Fruit fly (Drosophila melanogaster) whole organism, prepupa: Measurements from ENCODE around the gene CG14689.

ENCODE experiments used
- CG10669 ChIP-seq: fragments of 200-800 bp; sonication (Bioruptor generic); optimal IDR thresholded peaks from 3 replicates; lab custom pipeline; 2018; ENCODE audit warnings: missing biosample characterization, mild to moderate bottlenecking, missing genetic modification characterization, moderate library complexity
- CG11762 ChIP-seq: fragments of 200-800 bp; sonication (Bioruptor generic); optimal IDR thresholded peaks from 3 replicates; lab custom pipeline; 2016; ENCODE audit warnings: missing biosample characterization, missing genetic modification characterization; ENCODE audit not compliant: insufficient read depth
- CG11902 ChIP-seq: fragments of 200-800 bp; sonication (Bioruptor generic); optimal IDR thresholded peaks from 3 replicates; lab custom pipeline; 2016; ENCODE audit warnings: missing biosample characterization, missing genetic modification characterization
- CG15336 ChIP-seq: fragments of 200-800 bp; sonication (Bioruptor generic); IDR thresholded peaks from 2 replicates; pipeline ENCODE4 v1.3.6; 2022; ENCODE audit warnings: missing biosample characterization, missing genetic modification characterization
- CG16779 ChIP-seq: fragments of 200-800 bp; sonication (Bioruptor generic); optimal IDR thresholded peaks from 3 replicates; lab custom pipeline; 2017; ENCODE audit warnings: missing biosample characterization, mild to moderate bottlenecking, missing genetic modification characterization
- CG3032 ChIP-seq: fragments of 200-800 bp; optimal IDR thresholded peaks from 2 replicates; lab custom pipeline; 2019; ENCODE audit warnings: missing biosample characterization, mild to moderate bottlenecking, missing genetic modification characterization, moderate library complexity
- CG31627 ChIP-seq: fragments of 200-800 bp; sonication (Bioruptor generic); optimal IDR thresholded peaks from 3 replicates; lab custom pipeline; 2016; ENCODE audit warnings: missing biosample characterization, missing genetic modification characterization
- CG32006 ChIP-seq: fragments of 200-800 bp; sonication (Bioruptor generic); optimal IDR thresholded peaks from 3 replicates; lab custom pipeline; 2017; ENCODE audit warnings: missing biosample characterization, mild to moderate bottlenecking, missing genetic modification characterization
- CG34406 ChIP-seq: fragments of 200-800 bp; sonication (Bioruptor generic); optimal IDR thresholded peaks from 3 replicates; lab custom pipeline; 2016; ENCODE audit warnings: missing biosample characterization, missing genetic modification characterization
- CG3919 ChIP-seq: fragments of 200-800 bp; sonication (Bioruptor generic); optimal IDR thresholded peaks from 3 replicates; lab custom pipeline; 2016; ENCODE audit warnings: missing biosample characterization, missing genetic modification characterization
- CG6792 ChIP-seq: fragments of 200-800 bp; sonication (Bioruptor generic); optimal IDR thresholded peaks from 3 replicates; lab custom pipeline; 2016; ENCODE audit warnings: missing biosample characterization, missing genetic modification characterization
- CG6808 ChIP-seq: fragments of 200-800 bp; sonication (Bioruptor generic); optimal IDR thresholded peaks from 3 replicates; lab custom pipeline; 2017; ENCODE audit warnings: missing biosample characterization, missing genetic modification characterization, mild to moderate bottlenecking, moderate library complexity, missing genetic modification reagents
- CG7368 ChIP-seq: fragments of 200-800 bp; sonication (Bioruptor generic); optimal IDR thresholded peaks from 3 replicates; lab custom pipeline; 2016; ENCODE audit warnings: missing biosample characterization, missing genetic modification characterization
- CG8632 ChIP-seq: fragments of 200-800 bp; sonication (Bioruptor generic); optimal IDR thresholded peaks from 3 replicates; lab custom pipeline; 2016; ENCODE audit warnings: missing biosample characterization, missing genetic modification characterization
- Eip75B ChIP-seq: fragments of 200-800 bp; sonication (Bioruptor generic); optimal IDR thresholded peaks from 3 replicates; lab custom pipeline; 2016; ENCODE audit warnings: missing biosample characterization, missing genetic modification characterization
- Eip78C ChIP-seq: fragments of 200-800 bp; sonication (Bioruptor generic); peaks from one replicate; lab custom pipeline; 2016; ENCODE audit warnings: missing biosample characterization, missing genetic modification characterization
- Ets21C ChIP-seq: fragments of 200-800 bp; sonication (Bioruptor generic); optimal IDR thresholded peaks from 3 replicates; lab custom pipeline; 2016; ENCODE audit warnings: missing biosample characterization, missing genetic modification characterization
- Hr38 ChIP-seq: sonication (Bioruptor generic); optimal IDR thresholded peaks from 2 replicates; lab custom pipeline; 2016; ENCODE audit warnings: missing biosample characterization, missing genetic modification characterization
- Hr39 ChIP-seq: fragments of 200-800 bp; sonication (Bioruptor generic); optimal IDR thresholded peaks from 2 replicates; lab custom pipeline; 2016; ENCODE audit warnings: missing biosample characterization, missing genetic modification characterization
- Lpt ChIP-seq: fragments of 200-800 bp; sonication (Bioruptor generic); optimal IDR thresholded peaks from 3 replicates; lab custom pipeline; 2016; ENCODE audit warnings: missing biosample characterization, missing genetic modification characterization
- Met ChIP-seq: fragments of 200-800 bp; sonication (Bioruptor generic); optimal IDR thresholded peaks from 3 replicates; lab custom pipeline; 2016; ENCODE audit warnings: missing biosample characterization, missing genetic modification characterization
- OdsH ChIP-seq: fragments of 200-800 bp; sonication (Bioruptor generic); optimal IDR thresholded peaks from 3 replicates; lab custom pipeline; 2016; ENCODE audit warnings: missing biosample characterization, missing genetic modification characterization
- Smox ChIP-seq: fragments of 200-800 bp; sonication (Bioruptor generic); optimal IDR thresholded peaks from 3 replicates; lab custom pipeline; 2016; ENCODE audit warnings: missing biosample characterization, missing genetic modification characterization
- Sox102F ChIP-seq: fragments of 200-800 bp; sonication (Bioruptor generic); optimal IDR thresholded peaks from 2 replicates; lab custom pipeline; 2016; ENCODE audit warnings: missing biosample characterization, mild to moderate bottlenecking, missing genetic modification characterization
- Sox14 ChIP-seq: fragments of 200-800 bp; sonication (Bioruptor generic); optimal IDR thresholded peaks from 3 replicates; lab custom pipeline; 2016; ENCODE audit warnings: missing biosample characterization, missing genetic modification characterization
- Sox15 ChIP-seq: fragments of 200-800 bp; sonication (Bioruptor generic); optimal IDR thresholded peaks from 3 replicates; lab custom pipeline; 2016; ENCODE audit warnings: missing biosample characterization, missing genetic modification characterization
- achi ChIP-seq: fragments of 200-800 bp; sonication (Bioruptor generic); optimal IDR thresholded peaks from 3 replicates; lab custom pipeline; 2016; ENCODE audit warnings: missing biosample characterization, missing genetic modification characterization
- acj6 ChIP-seq: fragments of 200-800 bp; sonication (Bioruptor generic); optimal IDR thresholded peaks from 3 replicates; lab custom pipeline; 2016; ENCODE audit warnings: missing biosample characterization, missing genetic modification characterization
- cyc ChIP-seq: fragments of 200-800 bp; sonication (Bioruptor generic); optimal IDR thresholded peaks from 3 replicates; lab custom pipeline; 2016; ENCODE audit warnings: missing biosample characterization, missing genetic modification characterization
- dac ChIP-seq: fragments of 200-800 bp; sonication (Bioruptor generic); optimal IDR thresholded peaks from 2 replicates; lab custom pipeline; 2017; ENCODE audit warnings: missing biosample characterization, mild to moderate bottlenecking, missing genetic modification characterization
- dsx ChIP-seq: fragments of 200-800 bp; optimal IDR thresholded peaks from 3 replicates; lab custom pipeline; 2019; ENCODE audit warnings: missing biosample characterization, mild to moderate bottlenecking, missing genetic modification characterization, moderate library complexity; ENCODE audit not compliant: poor library complexity, severe bottlenecking
- eg ChIP-seq: fragments of 200-800 bp; sonication (Bioruptor generic); IDR thresholded peaks from 3 replicates; pipeline ENCODE4 v1.3.6; 2022; ENCODE audit warnings: missing biosample characterization, missing genetic modification characterization
- esn ChIP-seq: fragments of 200-800 bp; sonication (Bioruptor generic); optimal IDR thresholded peaks from 2 replicates; lab custom pipeline; 2016; ENCODE audit warnings: missing biosample characterization, mild to moderate bottlenecking, missing genetic modification characterization, moderate library complexity
- fd59A ChIP-seq: fragments of 200-800 bp; sonication (Bioruptor generic); optimal IDR thresholded peaks from 2 replicates; lab custom pipeline; 2017; ENCODE audit warnings: missing biosample characterization, mild to moderate bottlenecking, missing genetic modification characterization, missing genetic modification reagents
- fd85E ChIP-seq: fragments of 200-800 bp; sonication (Bioruptor generic); optimal IDR thresholded peaks from 3 replicates; lab custom pipeline; 2016; ENCODE audit warnings: missing biosample characterization, missing genetic modification characterization
- fkh ChIP-seq: fragments of 200-800 bp; sonication (Bioruptor generic); optimal IDR thresholded peaks from 3 replicates; lab custom pipeline; 2017; ENCODE audit warnings: missing biosample characterization, mild to moderate bottlenecking, missing genetic modification characterization, moderate library complexity
- net ChIP-seq: fragments of 200-800 bp; sonication (Bioruptor generic); optimal IDR thresholded peaks from 3 replicates; lab custom pipeline; 2016; ENCODE audit warnings: missing biosample characterization, missing genetic modification characterization
- pdm3 ChIP-seq: fragments of 200-800 bp; sonication (Bioruptor generic); optimal IDR thresholded peaks from 3 replicates; lab custom pipeline; 2016; ENCODE audit warnings: missing biosample characterization, missing genetic modification characterization
- salr ChIP-seq, 2 experiments: fragments of 200-800 bp; sonication (Bioruptor generic); optimal IDR thresholded peaks; 3 replicates each; lab custom pipeline; 2016 to 2018; ENCODE audit warnings: missing biosample characterization in 2 of 2, missing genetic modification characterization in 2 of 2, mild to moderate bottlenecking in 1 of 2
- spab ChIP-seq: fragments of 200-800 bp; sonication (Bioruptor generic); optimal IDR thresholded peaks from 2 replicates; lab custom pipeline; 2017; ENCODE audit warnings: missing biosample characterization, mild to moderate bottlenecking, missing genetic modification characterization, missing genetic modification reagents
- ss ChIP-seq, 2 experiments: fragments of 200-800 bp; sonication (Bioruptor generic); optimal IDR thresholded peaks; 2 replicates in 1 of 2; 3 replicates in 1 of 2; lab custom pipeline; 2017 to 2018; ENCODE audit warnings: mild to moderate bottlenecking in 2 of 2, missing biosample characterization in 2 of 2, missing genetic modification characterization in 2 of 2, moderate library complexity in 1 of 2
- svp ChIP-seq: fragments of 200-800 bp; sonication (Bioruptor generic); peaks from one replicate; lab custom pipeline; 2016; ENCODE audit warnings: missing biosample characterization, missing genetic modification characterization
- topi ChIP-seq: fragments of 200-800 bp; sonication (Bioruptor generic); optimal IDR thresholded peaks from 3 replicates; lab custom pipeline; 2016; ENCODE audit warnings: missing biosample characterization, missing genetic modification characterization
- vri ChIP-seq: fragments of 200-800 bp; sonication (Bioruptor generic); optimal IDR thresholded peaks from 3 replicates; lab custom pipeline; 2016; ENCODE audit warnings: missing biosample characterization, mild to moderate bottlenecking, missing genetic modification characterization

CG14689 gene

DNA sequence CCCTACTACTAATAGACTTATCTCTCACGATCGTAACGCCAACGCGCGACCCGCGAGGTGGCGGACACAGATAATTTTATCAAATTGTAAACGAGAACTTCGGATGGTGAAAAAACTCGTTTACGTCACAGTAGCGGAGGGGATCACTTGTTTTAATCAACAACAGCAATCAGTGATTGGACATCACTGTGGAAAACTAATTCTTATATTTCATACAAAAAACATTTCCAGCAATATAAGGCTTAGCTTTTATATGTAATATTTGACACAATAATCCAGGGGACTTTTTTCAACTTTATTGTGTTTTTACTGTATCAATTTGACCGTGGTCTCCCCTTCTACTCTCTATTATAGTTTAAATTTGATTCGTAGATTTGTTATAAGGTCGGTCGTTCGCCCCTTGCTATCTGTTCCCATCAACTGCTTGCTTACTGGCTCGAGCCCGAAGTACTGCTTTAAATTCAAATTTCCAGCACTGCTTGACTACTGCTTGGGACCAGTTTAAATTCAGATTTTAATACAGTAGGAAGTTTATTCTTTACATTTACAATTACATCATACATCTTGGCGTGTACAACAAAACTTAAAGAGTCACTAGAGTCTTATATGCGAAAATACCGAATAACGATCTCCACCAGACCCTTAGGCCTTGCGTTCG, 33.7 kb downstream of the CG14689 start, which contains the start of gene CG6465:
Gene CG6465 (minus strand): TSS at position 7 of the 658 bp plus-strand sequence.
- TF ChIP-seq dac (GFP tag; lab: Kevin White, UChicago), result no peak
- peak; percentile 61 for TF ChIP-seq fkh
- TF ChIP-seq eg (GFP tag; lab: Robert Waterston, UW), result 0 out of 3 replicates have a peak, but pooled peaks have one; percentile 13
- TF ChIP-seq acj6 (GFP tag; lab: Kevin White, UChicago), result no peak
- no peak for TF ChIP-seq cyc (GFP tag; lab: Kevin White, UChicago)
- peak; percentile 55 for TF ChIP-seq svp (GFP tag; lab: Kevin White, UChicago)
- no peak for TF ChIP-seq Hr38 (GFP tag; lab: Kevin White, UChicago)
- TF ChIP-seq Eip78C (GFP tag; lab: Kevin White, UChicago), result peak; percentile 53

DNA sequence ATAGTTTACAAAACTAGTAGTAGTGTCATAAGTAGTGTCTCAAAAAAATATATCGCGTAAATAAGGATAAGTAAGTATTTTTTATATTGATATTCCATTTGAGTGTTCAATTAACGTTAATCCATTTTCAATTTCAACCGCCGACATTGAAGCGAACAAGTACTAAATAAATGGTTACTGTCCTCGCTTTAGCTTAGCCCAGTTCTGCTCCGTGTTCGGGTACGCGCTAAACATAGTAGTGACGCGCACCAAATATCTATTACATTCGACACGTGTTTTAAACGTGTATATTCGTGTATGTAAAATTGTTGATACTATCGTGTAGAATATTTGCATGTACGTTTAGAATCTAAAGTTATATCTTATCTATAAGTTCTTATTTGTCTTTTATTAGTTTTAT, 35.9 kb downstream of the CG14689 start:
- no peak for TF ChIP-seq CG11902 (GFP tag; lab: Kevin White, UChicago)
- TF ChIP-seq fd59A (GFP tag; lab: Kevin White, UChicago), result no peak
- no peak for TF ChIP-seq Lpt (GFP tag; lab: Kevin White, UChicago)
- peak; percentile 1 for TF ChIP-seq CG31627 (GFP tag; lab: Kevin White, UChicago)
- TF ChIP-seq CG3032, result peak; percentile 17
- TF ChIP-seq topi (GFP tag; lab: Kevin White, UChicago), result peak; percentile 37
- TF ChIP-seq esn, result peak; percentile 10
- no peak for TF ChIP-seq Met (GFP tag; lab: Kevin White, UChicago)
- peak; percentile 65 for TF ChIP-seq Eip78C (GFP tag; lab: Kevin White, UChicago)
- TF ChIP-seq CG15336 (GFP tag; lab: Robert Waterston, UW), result no peak
- no peak for TF ChIP-seq Hr38 (GFP tag; lab: Kevin White, UChicago)
- TF ChIP-seq, all 60 proteins: peak for 5

DNA sequence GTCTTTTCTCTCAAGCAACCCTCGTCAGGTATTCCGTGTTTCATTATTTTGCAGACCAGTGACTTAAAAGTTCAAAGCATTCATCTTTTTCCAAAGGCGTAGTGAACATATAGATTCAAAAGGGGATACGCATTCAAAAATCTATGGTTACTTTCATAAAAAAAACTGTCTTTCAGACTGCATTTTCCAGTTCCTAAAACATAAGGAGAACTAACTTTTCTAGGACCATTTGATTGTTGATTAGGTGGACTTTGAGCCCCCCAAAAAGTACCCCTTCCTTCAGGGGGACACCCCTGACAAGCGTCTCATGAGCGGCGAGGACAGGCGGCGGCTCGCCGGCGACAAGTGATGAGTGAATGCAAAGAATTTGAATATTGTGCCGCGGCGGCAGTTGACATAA, 37.5 kb downstream of the CG14689 start:
- TF ChIP-seq pdm3 (peak; percentile 13), dsx (GFP tag; lab: Kevin White, UChicago) (no peak), Sox15 (GFP tag; lab: Kevin White, UChicago) (no peak), Hr38 (GFP tag; lab: Kevin White, UChicago) (no peak), CG16779 (tag; lab: Kevin White, UChicago) (no peak), OdsH (GFP tag; lab: Kevin White, UChicago) (no peak), Hr39 (GFP tag; lab: Kevin White, UChicago) (peak; percentile 30), Ets21C (GFP tag; lab: Kevin White, UChicago) (peak; percentile 3), spab (GFP tag; lab: Kevin White, UChicago) (peak; percentile 3), acj6 (GFP tag; lab: Kevin White, UChicago) (peak; percentile 7), svp (GFP tag; lab: Kevin White, UChicago) (peak; percentile 72), CG34406 (GFP tag; lab: Kevin White, UChicago) (no peak), fd85E (GFP tag; lab: Kevin White, UChicago) (no peak), CG11902 (GFP tag; lab: Kevin White, UChicago) (no peak), CG8632 (no peak), topi (GFP tag; lab: Kevin White, UChicago) (no peak), eg (GFP tag; lab: Robert Waterston, UW) (no peak), vri (GFP tag; lab: Kevin White, UChicago) (peak; percentile 21), CG6808 (no peak), Sox14 (GFP tag; lab: Kevin White, UChicago) (no peak), Met (GFP tag; lab: Kevin White, UChicago) (peak; percentile 32), salr (GFP tag; optimal IDR thresholded peaks at IDR 0.05; lab: Kevin White, UChicago) (no peak), Smox (peak; percentile 14), achi (GFP tag; lab: Kevin White, UChicago) (peak; percentile 7), Eip75B (GFP tag; lab: Kevin White, UChicago) (no peak), ss (GFP tag; optimal IDR thresholded peaks at IDR 0.05; lab: Kevin White, UChicago) (no peak), fkh (no peak), Lpt (GFP tag; lab: Kevin White, UChicago) (no peak), CG31627 (GFP tag; lab: Kevin White, UChicago) (peak; percentile 22), Eip78C (GFP tag; lab: Kevin White, UChicago) (peak; percentile 39), CG15336 (GFP tag; lab: Robert Waterston, UW) (no peak), CG6792 (GFP tag; lab: Kevin White, UChicago) (no peak), CG3919 (GFP tag; lab: Kevin White, UChicago) (no peak), net (GFP tag; lab: Kevin White, UChicago) (no peak), CG32006 (GFP tag; lab: Kevin White, UChicago) (no peak), dac (GFP tag; lab: Kevin White, UChicago) (no peak), CG11762 (no peak), CG7368 (no peak), CG10669 (GFP tag; lab: Kevin White, UChicago) (no peak), Sox102F (GFP tag; lab: Kevin White, UChicago) (peak; percentile 6), CG3032 (no peak)
